Worm (Caenorhabditis elegans) whole organism, L2 larva: ENCODE results near the gene Y45G5AM.6.

Experiments
- C34F6.9 ChIP-seq: fragments of 150-350 bp; optimal IDR thresholded peaks from 2 replicates; lab custom pipeline; 2014; ENCODE audit warnings: missing biosample characterization, missing genetic modification characterization
- F13H6.1 ChIP-seq: sonication (generic microtip); optimal IDR thresholded peaks from 2 replicates; lab custom pipeline; 2016; ENCODE audit warnings: missing genetic modification characterization, missing compliant biosample characterization
- R02D3.7 ChIP-seq: fragments of 150-350 bp; optimal IDR thresholded peaks from 2 replicates; lab custom pipeline; 2014; ENCODE audit warnings: missing biosample characterization, missing genetic modification characterization
- Y55F3AM.14 ChIP-seq: fragments of 200-800 bp; sonication (Bioruptor generic); optimal IDR thresholded peaks from 2 replicates; lab custom pipeline; 2018; ENCODE audit warnings: mild to moderate bottlenecking, missing genetic modification characterization, missing compliant biosample characterization
- blmp-1 ChIP-seq: sonication (generic microtip); optimal IDR thresholded peaks from 2 replicates; lab custom pipeline; 2017; ENCODE audit warnings: missing genetic modification characterization, mild to moderate bottlenecking, missing compliant biosample characterization, antibody characterized with exemption, moderate library complexity; ENCODE audit not compliant: insufficient read depth
- ceh-16 ChIP-seq: fragments of 150-350 bp; optimal IDR thresholded peaks from 2 replicates; lab custom pipeline; 2014; ENCODE audit warnings: missing biosample characterization, missing genetic modification characterization
- ceh-82 ChIP-seq: fragments of 150-350 bp; optimal IDR thresholded peaks from 2 replicates; lab custom pipeline; 2014; ENCODE audit warnings: missing biosample characterization, missing genetic modification characterization
- crh-2 ChIP-seq: sonication (generic microtip); optimal IDR thresholded peaks from 2 replicates; lab custom pipeline; 2017; ENCODE audit warnings: missing biosample characterization, missing genetic modification characterization
- dmd-4 ChIP-seq: sonication (generic microtip); optimal IDR thresholded peaks from 2 replicates; lab custom pipeline; 2017; ENCODE audit warnings: missing biosample characterization, missing genetic modification characterization
- egl-27 ChIP-seq: sonication (generic microtip); optimal IDR thresholded peaks from 3 replicates; lab custom pipeline; 2017; ENCODE audit warnings: missing biosample characterization, missing genetic modification reagents, missing genetic modification characterization
- elt-1 ChIP-seq: fragments of 150-350 bp; optimal IDR thresholded peaks from 2 replicates; lab custom pipeline; 2014; ENCODE audit warnings: missing biosample characterization, missing genetic modification characterization
- fos-1 ChIP-seq: fragments of 150-350 bp; optimal IDR thresholded peaks from 2 replicates; lab custom pipeline; 2014; ENCODE audit warnings: missing biosample characterization, missing genetic modification characterization
- gmeb-1 ChIP-seq: fragments of 150-350 bp; optimal IDR thresholded peaks from 2 replicates; lab custom pipeline; 2014; ENCODE audit warnings: missing biosample characterization, missing genetic modification characterization
- lin-11 ChIP-seq: fragments of 150-350 bp; sonication (generic microtip); optimal IDR thresholded peaks from 2 replicates; lab custom pipeline; 2014; ENCODE audit warnings: missing biosample characterization, missing genetic modification characterization, inconsistent platforms, mixed read lengths
- lin-13 ChIP-seq: fragments of 150-350 bp; optimal IDR thresholded peaks from 2 replicates; lab custom pipeline; 2014; ENCODE audit warnings: missing biosample characterization, missing genetic modification reagents, missing genetic modification characterization
- lin-39 ChIP-seq: fragments of 150-350 bp; optimal IDR thresholded peaks from 2 replicates; lab custom pipeline; 2014; ENCODE audit warnings: missing biosample characterization, missing genetic modification reagents, missing genetic modification characterization
- lsy-2 ChIP-seq, 2 experiments: fragments of 150-350 bp in 1 of 2; sonication (generic microtip) in 1 of 2; optimal IDR thresholded peaks; 2 replicates each; lab custom pipeline; 2014 to 2017; ENCODE audit warnings: missing biosample characterization in 2 of 2, missing genetic modification characterization in 2 of 2
- mab-5 ChIP-seq: fragments of 150-350 bp; optimal IDR thresholded peaks from 2 replicates; lab custom pipeline; 2014; ENCODE audit warnings: missing biosample characterization, missing genetic modification characterization
- mbf-1 ChIP-seq: sonication (generic microtip); optimal IDR thresholded peaks from 2 replicates; lab custom pipeline; 2017; ENCODE audit warnings: missing biosample characterization, missing genetic modification characterization
- mdl-1 ChIP-seq, 2 experiments: fragments of 150-350 bp in 1 of 2; sonication (generic microtip) in 1 of 2; optimal IDR thresholded peaks; 2 replicates each; lab custom pipeline; 2017; ENCODE audit warnings: missing biosample characterization in 2 of 2, missing genetic modification characterization in 2 of 2
- nhr-10 ChIP-seq: sonication (generic microtip); optimal IDR thresholded peaks from 2 replicates; lab custom pipeline; 2017; ENCODE audit warnings: missing biosample characterization, missing genetic modification characterization
- nhr-11 ChIP-seq: fragments of 150-350 bp; optimal IDR thresholded peaks from 2 replicates; lab custom pipeline; 2014; ENCODE audit warnings: missing biosample characterization, missing genetic modification characterization
- nhr-129 ChIP-seq: fragments of 150-350 bp; optimal IDR thresholded peaks from 2 replicates; lab custom pipeline; 2014; ENCODE audit warnings: missing biosample characterization, missing genetic modification characterization
- nhr-21 ChIP-seq: fragments of 150-350 bp; optimal IDR thresholded peaks from 2 replicates; lab custom pipeline; 2014; ENCODE audit warnings: missing biosample characterization, missing genetic modification characterization
- nhr-237 ChIP-seq: fragments of 150-350 bp; optimal IDR thresholded peaks from 2 replicates; lab custom pipeline; 2014; ENCODE audit warnings: missing biosample characterization, missing genetic modification characterization
- nhr-25 ChIP-seq: fragments of 150-350 bp; sonication (generic microtip); optimal IDR thresholded peaks from 3 replicates; lab custom pipeline; 2014; ENCODE audit warnings: missing biosample characterization, missing genetic modification characterization
- nhr-77 ChIP-seq: fragments of 150-350 bp; optimal IDR thresholded peaks from 2 replicates; lab custom pipeline; 2014; ENCODE audit warnings: missing biosample characterization, missing genetic modification characterization
- peb-1 ChIP-seq: fragments of 150-350 bp; optimal IDR thresholded peaks from 2 replicates; lab custom pipeline; 2014; ENCODE audit warnings: missing biosample characterization, missing genetic modification characterization
- sem-4 ChIP-seq: fragments of 150-350 bp; optimal IDR thresholded peaks from 2 replicates; lab custom pipeline; 2014; ENCODE audit warnings: missing biosample characterization, missing genetic modification reagents, missing genetic modification characterization
- sma-3 ChIP-seq: sonication (generic microtip); optimal IDR thresholded peaks from 2 replicates; lab custom pipeline; 2016; ENCODE audit warnings: missing genetic modification reagents, missing genetic modification characterization, missing compliant biosample characterization
- snpc-4 ChIP-seq: fragments of 150-350 bp; optimal IDR thresholded peaks from 2 replicates; lab custom pipeline; 2014; ENCODE audit warnings: missing biosample characterization, missing genetic modification characterization
- unc-55 ChIP-seq: fragments of 150-350 bp; sonication (generic microtip); optimal IDR thresholded peaks from 3 replicates; lab custom pipeline; 2014; ENCODE audit warnings: missing biosample characterization, missing genetic modification reagents, missing genetic modification characterization
- unc-62 ChIP-seq: fragments of 150-350 bp; optimal IDR thresholded peaks from 2 replicates; lab custom pipeline; 2014; ENCODE audit warnings: missing biosample characterization, missing genetic modification reagents, missing genetic modification characterization
- zag-1 ChIP-seq: fragments of 150-350 bp; optimal IDR thresholded peaks from 2 replicates; lab custom pipeline; 2014; ENCODE audit warnings: missing biosample characterization, missing genetic modification characterization
- ztf-1 ChIP-seq: fragments of 200-800 bp; sonication (Bioruptor generic); conservative IDR thresholded peaks from 2 replicates; pipeline ENCODE4 v1.3.6; 2022; ENCODE audit warnings: missing genetic modification characterization, missing compliant biosample characterization
- ztf-4 ChIP-seq: fragments of 150-350 bp; optimal IDR thresholded peaks from 2 replicates; lab custom pipeline; 2014; ENCODE audit warnings: missing biosample characterization, missing genetic modification characterization

The Y45G5AM.6 gene

ce11 chrV:4152200-4152599 lies at the start of gene Y45G5AM.6:
TSS of gene Y45G5AM.6 (minus strand) at chrV:4152300.
- TF ChIP-seq elt-1 (tag; lab: Kevin White, UChicago) = no peak
- TF ChIP-seq snpc-4 (tag; lab: Kevin White, UChicago) = no peak

ce11 chrV:4199185-4199584 lies 47.1 kb upstream of the Y45G5AM.6 start, which contains the start of gene rpac-40:
TSS of gene rpac-40 (plus strand) at chrV:4199485.
- TF ChIP-seq ztf-4 (no peak), mdl-1 (tag; optimal IDR thresholded peaks at IDR 0.05; lab: Kevin White, UChicago) (no peak), Y55F3AM.14 (no peak), ztf-1 (GFP tag; lab: Robert Waterston, UW) (no peak), sma-3 (GFP tag; lab: Kevin White, UChicago) (no peak), lsy-2 (tag; optimal IDR thresholded peaks at IDR 0.05; lab: Kevin White, UChicago) (no peak), dmd-4 (tag; lab: Kevin White, UChicago) (no peak), lin-39 (tag; lab: Kevin White, UChicago) (no peak), gmeb-1 (tag; lab: Kevin White, UChicago) (no peak), F13H6.1 (no peak), nhr-237 (tag; lab: Kevin White, UChicago) (no peak), peb-1 (tag; lab: Kevin White, UChicago) (no peak), C34F6.9 (no peak), unc-62 (GFP tag; lab: Kevin White, UChicago) (no peak), ceh-16 (tag; lab: Kevin White, UChicago) (no peak), mbf-1 (tag; lab: Kevin White, UChicago) (no peak)

ce11 chrV:4195283-4195682 lies 43.2 kb upstream of the Y45G5AM.6 start, which contains the start of gene algn-5:
TSS of gene algn-5 (plus strand) at chrV:4195577.
- no peak for TF ChIP-seq sma-3 (GFP tag; lab: Kevin White, UChicago)
- TF ChIP-seq unc-62 (GFP tag; lab: Kevin White, UChicago) = no peak

ce11 chrV:4194587-4195211 lies 42.6 kb upstream of the Y45G5AM.6 start, which contains the start of gene Y45G5AM.9:
TSS of gene Y45G5AM.9 (minus strand) at chrV:4194637.
- peak; percentile 4 for TF ChIP-seq zag-1 (tag; lab: Kevin White, UChicago)
- TF ChIP-seq mbf-1 (tag; lab: Kevin White, UChicago) = no peak
- peak; percentile 59 for TF ChIP-seq lin-11 (tag; lab: Kevin White, UChicago)
- TF ChIP-seq R02D3.7 = no peak
- TF ChIP-seq ztf-4 = peak; percentile 29
- TF ChIP-seq snpc-4 (tag; lab: Kevin White, UChicago) = peak; percentile 72
- TF ChIP-seq nhr-21 (tag; lab: Kevin White, UChicago) = peak; percentile 62
- no peak for TF ChIP-seq nhr-77 (tag; lab: Kevin White, UChicago)
- TF ChIP-seq mdl-1 (tag; optimal IDR thresholded peaks at IDR 0.05; lab: Kevin White, UChicago) = peak in 1 of 2 experiments; percentile 32
- peak; percentile 84 for TF ChIP-seq C34F6.9
- TF ChIP-seq F13H6.1 = peak; percentile 85
- peak; percentile 68 to 87 for TF ChIP-seq lsy-2 (tag; optimal IDR thresholded peaks at IDR 0.05; lab: Kevin White, UChicago)
- no peak for TF ChIP-seq unc-62 (GFP tag; lab: Kevin White, UChicago)
- no peak for TF ChIP-seq lin-39 (tag; lab: Kevin White, UChicago)
- no peak for TF ChIP-seq ceh-16 (tag; lab: Kevin White, UChicago)
- TF ChIP-seq nhr-10 (tag; lab: Kevin White, UChicago) = no peak
- TF ChIP-seq fos-1 (tag; lab: Kevin White, UChicago) = peak; percentile 54
- TF ChIP-seq nhr-129 (tag; lab: Kevin White, UChicago) = peak; percentile 79
- no peak for TF ChIP-seq ceh-82 (tag; lab: Kevin White, UChicago)
- TF ChIP-seq sem-4 (tag; lab: Kevin White, UChicago) = peak; percentile 24
- peak; percentile 42 for TF ChIP-seq egl-27 (tag; lab: Kevin White, UChicago)
- peak; percentile 89 for TF ChIP-seq unc-55 (GFP tag; lab: Kevin White, UChicago)
- peak; percentile 84 for TF ChIP-seq lin-13 (GFP tag; lab: Kevin White, UChicago)
- no peak for TF ChIP-seq nhr-11 (tag; lab: Kevin White, UChicago)
- TF ChIP-seq blmp-1 (tag; lab: Kevin White, UChicago) = no peak
- no peak for TF ChIP-seq ztf-1 (GFP tag; lab: Robert Waterston, UW)
- TF ChIP-seq gmeb-1 (tag; lab: Kevin White, UChicago) = peak; percentile 76
- TF ChIP-seq crh-2 (tag; lab: Kevin White, UChicago) = peak; percentile 82
- peak; percentile 68 for TF ChIP-seq mab-5 (tag; lab: Kevin White, UChicago)
- peak; percentile 84 for TF ChIP-seq nhr-25 (tag; lab: Kevin White, UChicago)
- TF ChIP-seq sma-3 (GFP tag; lab: Kevin White, UChicago) = peak; percentile 64
